Fruit fly (Drosophila melanogaster) whole organism, wandering third instar larva: ENCODE measurements around the gene Trf4-2.

Source experiments
- Abd-B ChIP-seq: fragments of >200 bp; optimal IDR thresholded peaks from 2 replicates; lab custom pipeline; 2017; ENCODE audit warnings: missing biosample characterization, missing genetic modification characterization
- CG9705 ChIP-seq: fragments of 200-800 bp; sonication (Bioruptor generic); optimal IDR thresholded peaks from 2 replicates; lab custom pipeline; 2018; ENCODE audit warnings: missing biosample characterization, mild to moderate bottlenecking, missing genetic modification characterization
- Dfd ChIP-seq: fragments of >200 bp; optimal IDR thresholded peaks from 2 replicates; lab custom pipeline; 2017; ENCODE audit warnings: missing biosample characterization, missing genetic modification characterization
- GATAd ChIP-seq: sonication (Bioruptor generic); optimal IDR thresholded peaks from 2 replicates; lab custom pipeline; 2016; ENCODE audit warnings: missing biosample characterization, missing genetic modification characterization
- HLH106 ChIP-seq: fragments of 200-800 bp; optimal IDR thresholded peaks from 3 replicates; lab custom pipeline; 2019; ENCODE audit warnings: missing biosample characterization, mild to moderate bottlenecking, missing genetic modification characterization, moderate library complexity
- Hnf4 ChIP-seq: fragments of 200-800 bp; sonication (Bioruptor generic); optimal IDR thresholded peaks from 2 replicates; lab custom pipeline; 2016; ENCODE audit warnings: missing biosample characterization, mild to moderate bottlenecking, missing genetic modification characterization
- Hr83 ChIP-seq: fragments of 200-300 bp; sonication (Bioruptor generic); optimal IDR thresholded peaks from 2 replicates; lab custom pipeline; 2016; ENCODE audit warnings: missing biosample characterization, mild to moderate bottlenecking, missing genetic modification characterization, moderate library complexity; ENCODE audit not compliant: poor library complexity, severe bottlenecking
- Myc ChIP-seq: fragments of >200 bp; optimal IDR thresholded peaks from 2 replicates; lab custom pipeline; 2017
- N ChIP-seq: fragments of >200 bp; optimal IDR thresholded peaks from 2 replicates; lab custom pipeline; 2018; ENCODE audit warnings: missing biosample characterization, missing external identifiers, missing genetic modification characterization
- OdsH ChIP-seq: fragments of 200-800 bp; sonication (Bioruptor generic); optimal IDR thresholded peaks from 2 replicates; lab custom pipeline; 2016; ENCODE audit warnings: missing biosample characterization, mild to moderate bottlenecking, missing genetic modification characterization
- Rel ChIP-seq, 2 experiments: fragments of 200-800 bp; sonication (Bioruptor generic) in 1 of 2; optimal IDR thresholded peaks; 2 replicates in 1 of 2; 3 replicates in 1 of 2; lab custom pipeline; 2016 to 2019; ENCODE audit warnings: mild to moderate bottlenecking in 2 of 2, missing biosample characterization in 2 of 2, missing genetic modification characterization in 2 of 2, moderate library complexity in 1 of 2
- br ChIP-seq: fragments of 200-800 bp; sonication (Bioruptor generic); optimal IDR thresholded peaks from 2 replicates; lab custom pipeline; 2016; ENCODE audit warnings: missing biosample characterization, missing genetic modification characterization
- brk ChIP-seq: fragments of 200-800 bp; sonication (Bioruptor generic); optimal IDR thresholded peaks from 2 replicates; lab custom pipeline; 2016; ENCODE audit warnings: missing biosample characterization, mild to moderate bottlenecking, missing genetic modification characterization
- dl ChIP-seq, 2 experiments: fragments of 175-275, 200-275 bp in 1 of 2; fragments of 200-275 bp in 1 of 2; sonication (Bioruptor generic); optimal IDR thresholded peaks; lab custom pipeline; 2018; ENCODE audit warnings: mild to moderate bottlenecking in 2 of 2, missing biosample characterization in 2 of 2, missing genetic modification characterization in 2 of 2, moderate library complexity in 2 of 2; ENCODE audit not compliant: partially characterized antibody in 2 of 2, insufficient read depth in 1 of 2
- ey ChIP-seq: fragments of 200-800 bp; sonication (Bioruptor generic); optimal IDR thresholded peaks from 2 replicates; lab custom pipeline; 2016; ENCODE audit warnings: missing biosample characterization, missing genetic modification characterization
- foxo ChIP-seq, 2 experiments: fragments of 200-800 bp; sonication (Bioruptor generic); optimal IDR thresholded peaks; 2 replicates in 1 of 2; 3 replicates in 1 of 2; lab custom pipeline; 2016 to 2017; ENCODE audit warnings: missing biosample characterization in 2 of 2, missing genetic modification characterization in 2 of 2
- fru ChIP-seq: fragments of 200-800 bp; sonication (Bioruptor generic); optimal IDR thresholded peaks from 3 replicates; lab custom pipeline; 2016; ENCODE audit warnings: missing biosample characterization, mild to moderate bottlenecking, missing genetic modification characterization
- h ChIP-seq: fragments of 200-800 bp; sonication (Bioruptor generic); optimal IDR thresholded peaks from 3 replicates; lab custom pipeline; 2016; ENCODE audit warnings: missing biosample characterization, mild to moderate bottlenecking, missing genetic modification characterization
- jim ChIP-seq: fragments of 175-275, 200-325 bp; sonication (Bioruptor generic); optimal IDR thresholded peaks from 2 replicates; lab custom pipeline; 2016; ENCODE audit warnings: missing biosample characterization, mild to moderate bottlenecking, missing genetic modification characterization
- lola ChIP-seq: fragments of >200 bp; optimal IDR thresholded peaks from 2 replicates; lab custom pipeline; 2017; ENCODE audit warnings: missing biosample characterization, missing genetic modification characterization
- psq ChIP-seq: fragments of 200-800 bp; sonication (Bioruptor generic); optimal IDR thresholded peaks from 3 replicates; lab custom pipeline; 2017; ENCODE audit warnings: missing biosample characterization, mild to moderate bottlenecking, missing genetic modification characterization, moderate library complexity
- rgr ChIP-seq: fragments of 200-800 bp; sonication (Bioruptor generic); optimal IDR thresholded peaks from 3 replicates; lab custom pipeline; 2016; ENCODE audit warnings: missing biosample characterization, mild to moderate bottlenecking, missing genetic modification characterization
- sage ChIP-seq: fragments of 200-800 bp; sonication (Bioruptor generic); optimal IDR thresholded peaks from 2 replicates; lab custom pipeline; 2016; ENCODE audit warnings: missing biosample characterization, mild to moderate bottlenecking, missing genetic modification characterization
- sv ChIP-seq: fragments of 200-800 bp; sonication (Bioruptor generic); optimal IDR thresholded peaks from 3 replicates; lab custom pipeline; 2016; ENCODE audit warnings: missing biosample characterization, missing genetic modification characterization
- tai ChIP-seq: sonication (Bioruptor generic); optimal IDR thresholded peaks from 2 replicates; lab custom pipeline; 2016; ENCODE audit warnings: missing biosample characterization, missing genetic modification characterization
- usp ChIP-seq: fragments of >200 bp; optimal IDR thresholded peaks from 2 replicates; lab custom pipeline; 2017; ENCODE audit warnings: missing biosample characterization, missing genetic modification characterization
- woc ChIP-seq: sonication (Bioruptor generic); optimal IDR thresholded peaks from 2 replicates; lab custom pipeline; 2016; ENCODE audit warnings: missing biosample characterization, mild to moderate bottlenecking, missing genetic modification characterization

The Trf4-2 gene

DNA sequence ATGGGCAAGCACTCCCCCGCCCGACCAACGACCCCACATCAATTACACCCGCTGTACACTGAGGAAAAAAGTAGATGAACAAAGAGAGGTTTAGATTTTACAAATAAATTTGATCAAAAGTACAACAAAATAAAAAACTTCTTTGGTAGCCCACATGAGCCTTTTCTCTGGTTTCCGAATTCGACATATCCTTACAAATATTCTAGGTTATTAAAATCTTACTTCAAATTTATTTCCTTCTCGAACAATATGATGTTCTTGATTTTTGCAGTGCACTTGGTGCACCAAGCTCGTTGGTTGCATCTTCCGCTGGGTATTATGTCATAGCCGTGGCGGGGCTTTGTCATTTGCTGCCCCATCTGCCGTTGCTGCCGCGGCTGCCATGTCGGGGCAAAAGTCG lies 18.4 kb upstream of the Trf4-2 start:
- TF ChIP-seq Dfd (GFP tag; lab: Kevin White, UChicago) (no peak), foxo (GFP tag; optimal IDR thresholded peaks at IDR 0.05; lab: Kevin White, UChicago) (no peak), OdsH (GFP tag; lab: Kevin White, UChicago) (no peak), rgr (GFP tag; lab: Kevin White, UChicago) (no peak), lola (no peak), jim (GFP tag; lab: Kevin White, UChicago) (no peak), N (GFP tag; lab: Kevin White, UChicago) (no peak), tai (GFP tag; lab: Kevin White, UChicago) (no peak), GATAd (GFP tag; lab: Kevin White, UChicago) (no peak), Abd-B (GFP tag; lab: Kevin White, UChicago) (no peak), Myc (no peak), Rel (GFP tag; optimal IDR thresholded peaks at IDR 0.05; lab: Kevin White, UChicago) (no peak), Rel (tag; optimal IDR thresholded peaks at IDR 0.05; lab: Kevin White, UChicago) (no peak)
- TF ChIP-seq, all 38 proteins: peak for 0

DNA sequence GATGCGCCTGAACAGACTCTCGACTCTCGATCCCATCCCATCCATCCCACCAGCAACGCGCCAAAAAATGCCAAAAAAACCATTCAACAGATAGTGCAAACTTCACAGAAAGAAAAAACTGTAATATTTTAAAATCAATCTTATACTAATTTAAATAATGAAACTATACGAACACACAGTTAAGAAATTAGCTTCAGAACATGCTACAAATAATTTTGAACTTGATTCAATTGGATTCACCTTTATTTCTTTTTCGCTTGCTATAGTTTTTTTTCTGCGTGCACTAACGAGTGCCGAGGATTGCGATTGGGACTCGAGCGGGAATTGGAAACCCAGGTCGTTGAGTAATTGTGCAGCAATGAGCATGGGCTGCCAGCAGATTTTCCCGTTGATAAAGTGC lies 17.0 kb upstream of the Trf4-2 start:
- TF ChIP-seq psq (GFP tag; lab: Kevin White, UChicago) (no peak), Rel (GFP tag; optimal IDR thresholded peaks at IDR 0.05; lab: Kevin White, UChicago) (no peak), Rel (tag; optimal IDR thresholded peaks at IDR 0.05; lab: Kevin White, UChicago) (no peak), dl (GFP tag; optimal IDR thresholded peaks at IDR 0.05; lab: Kevin White, UChicago; ENCODE audit: insufficient read depth in 1 of 2, partially characterized antibody in 2 of 2) (no peak), foxo (GFP tag; optimal IDR thresholded peaks at IDR 0.05; lab: Kevin White, UChicago) (no peak), Abd-B (GFP tag; lab: Kevin White, UChicago) (no peak), jim (GFP tag; lab: Kevin White, UChicago) (no peak), h (GFP tag; lab: Kevin White, UChicago) (no peak), sage (GFP tag; lab: Kevin White, UChicago) (no peak)

DNA sequence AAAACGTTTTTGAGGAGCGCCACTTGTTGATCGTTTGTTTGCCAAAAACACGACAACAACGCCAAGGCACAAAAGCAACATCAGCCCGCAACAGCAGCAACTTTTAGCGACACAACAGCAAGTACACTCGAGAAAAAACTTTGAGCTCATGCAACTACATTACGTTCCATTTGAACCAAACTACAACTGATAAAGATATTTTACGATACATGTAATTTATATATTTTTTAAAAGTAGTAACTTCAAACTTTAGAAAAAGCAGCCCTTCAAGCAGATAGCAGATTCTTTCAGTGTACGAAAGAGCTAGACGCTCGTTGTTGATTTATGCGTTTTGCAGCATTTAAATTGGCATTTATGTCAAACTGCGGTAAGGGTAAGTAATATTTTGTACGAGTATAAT lies 14.9 kb upstream of the Trf4-2 start:
- no peak for TF ChIP-seq tai (GFP tag; lab: Kevin White, UChicago)
- TF ChIP-seq fru (GFP tag; lab: Kevin White, UChicago), result no peak
- TF ChIP-seq sage (GFP tag; lab: Kevin White, UChicago), result no peak
- no peak for TF ChIP-seq woc (GFP tag; lab: Kevin White, UChicago)
- TF ChIP-seq Abd-B (GFP tag; lab: Kevin White, UChicago), result no peak
- TF ChIP-seq psq (GFP tag; lab: Kevin White, UChicago), result no peak
- no peak for TF ChIP-seq Dfd (GFP tag; lab: Kevin White, UChicago)
- no peak for TF ChIP-seq brk (GFP tag; lab: Kevin White, UChicago)
- no peak for TF ChIP-seq Hnf4 (GFP tag; lab: Kevin White, UChicago)
- TF ChIP-seq br (GFP tag; lab: Kevin White, UChicago), result no peak
- TF ChIP-seq, all 38 proteins: peak for 0

DNA sequence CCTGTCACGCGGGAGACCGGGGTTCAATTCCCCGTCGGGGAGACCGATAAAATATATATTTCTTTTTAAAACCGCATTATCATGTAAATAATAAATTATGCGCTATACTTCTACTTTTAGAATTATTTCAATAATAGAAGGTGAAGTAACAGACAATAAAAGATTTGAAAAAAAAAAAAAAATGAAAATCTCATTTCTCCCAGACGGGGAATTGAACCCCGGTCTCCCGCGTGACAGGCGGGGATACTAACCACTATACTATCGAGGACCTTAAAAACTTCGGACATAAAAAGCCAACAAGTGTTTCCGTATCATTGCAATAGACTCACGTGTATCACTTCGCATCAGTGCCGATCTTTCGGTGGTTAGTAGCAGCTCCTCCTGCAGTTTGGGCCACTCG lies 10.2 kb upstream of the Trf4-2 start:
- TF ChIP-seq Myc (no peak), Hr83 (GFP tag; lab: Kevin White, UChicago) (no peak), foxo (GFP tag; optimal IDR thresholded peaks at IDR 0.05; lab: Kevin White, UChicago) (no peak), usp (GFP tag; lab: Kevin White, UChicago) (no peak)

dm6 chr3R:24917814-24918636 lies 7.0 kb upstream of the Trf4-2 start, which contains the start of the genes PIG-S, sud1 and CG11168:
Gene PIG-S, minus strand, starts transcription at chr3R:24917864.
Gene sud1, minus strand, starts transcription at chr3R:24917864.
Gene CG11168, plus strand, starts transcription at chr3R:24918106.
- peak; percentile 64 for TF ChIP-seq rgr (GFP tag; lab: Kevin White, UChicago)
- TF ChIP-seq sv (GFP tag; lab: Kevin White, UChicago), result peak; percentile 30
- peak; percentile 66 for TF ChIP-seq woc (GFP tag; lab: Kevin White, UChicago)
- TF ChIP-seq Myc, result peak; percentile 97
- TF ChIP-seq ey (GFP tag; lab: Kevin White, UChicago), result peak; percentile 8
- TF ChIP-seq psq (GFP tag; lab: Kevin White, UChicago), result peak; percentile 59
- TF ChIP-seq Hr83 (GFP tag; lab: Kevin White, UChicago), result no peak
- peak; percentile 30 for TF ChIP-seq OdsH (GFP tag; lab: Kevin White, UChicago)
- TF ChIP-seq foxo (GFP tag; optimal IDR thresholded peaks at IDR 0.05; lab: Kevin White, UChicago), result peak in 1 of 2 experiments; percentile 60
- peak; percentile 71 for TF ChIP-seq HLH106 (tag; lab: Kevin White, UChicago)
- no peak for TF ChIP-seq h (GFP tag; lab: Kevin White, UChicago)
- no peak for TF ChIP-seq usp (GFP tag; lab: Kevin White, UChicago)
- peak; percentile 47 for TF ChIP-seq CG9705 (GFP tag; lab: Kevin White, UChicago)
